Fruit fly (Drosophila melanogaster): ENCODE measurements around the gene CG13771.

Gene CG13771

dm6 chr2L:6663562-6664051, at the start of gene CG13771, which contains the start of the genes CG34310 and cup:
CG13771 (minus strand) TSS chr2L:6663612.
CG34310 (plus strand) TSS chr2L:6663664.
cup (plus strand) TSS chr2L:6663664.
- no peak for TF ChIP-seq psq (optimal IDR thresholded peaks at IDR 0.05)
- TF ChIP-seq pan (optimal IDR thresholded peaks at IDR 0.05), result no peak
- TF ChIP-seq usp (GFP tag; optimal IDR thresholded peaks at IDR 0.05), result no peak
- no peak for TF ChIP-seq CG8478 (optimal IDR thresholded peaks at IDR 0.05)
- TF ChIP-seq EcR (GFP tag; optimal IDR thresholded peaks at IDR 0.05), result no peak
- TF ChIP-seq Dll (optimal IDR thresholded peaks at IDR 0.05), result no peak

dm6 chr2L:6708997-6709662, 45.7 kb upstream of the CG13771 start, which contains the start of gene Tsp:
Tsp (minus strand) TSS chr2L:6709086.
- no peak for TF ChIP-seq EcR (GFP tag; optimal IDR thresholded peaks at IDR 0.05)
- TF ChIP-seq Dll (optimal IDR thresholded peaks at IDR 0.05), result peak; percentile 29
- TF ChIP-seq usp (GFP tag; optimal IDR thresholded peaks at IDR 0.05), result no peak

- TF ChIP-seq pan (optimal IDR thresholded peaks at IDR 0.05) (no peak), CG8478 (optimal IDR thresholded peaks at IDR 0.05) (no peak), psq (optimal IDR thresholded peaks at IDR 0.05) (no peak), usp (GFP tag; optimal IDR thresholded peaks at IDR 0.05) (no peak), EcR (GFP tag; optimal IDR thresholded peaks at IDR 0.05) (no peak), Dll (optimal IDR thresholded peaks at IDR 0.05) (no peak)
Observed at dm6 chr2L:6706368-6706919, 43.0 kb upstream of the CG13771 start.

- TF ChIP-seq EcR (GFP tag; optimal IDR thresholded peaks at IDR 0.05) (no peak), usp (GFP tag; optimal IDR thresholded peaks at IDR 0.05) (no peak), psq (optimal IDR thresholded peaks at IDR 0.05) (no peak), pan (optimal IDR thresholded peaks at IDR 0.05) (no peak), CG8478 (optimal IDR thresholded peaks at IDR 0.05) (no peak), Dll (optimal IDR thresholded peaks at IDR 0.05) (no peak)
Observed at dm6 chr2L:6705081-6705480, 41.7 kb upstream of the CG13771 start.

dm6 chr2L:6701409-6702199, 38.2 kb upstream of the CG13771 start:
- no peak for TF ChIP-seq psq (optimal IDR thresholded peaks at IDR 0.05)
- TF ChIP-seq CG8478 (optimal IDR thresholded peaks at IDR 0.05), result no peak
- no peak for TF ChIP-seq Dll (optimal IDR thresholded peaks at IDR 0.05)
- no peak for TF ChIP-seq pan (optimal IDR thresholded peaks at IDR 0.05)
- TF ChIP-seq usp (GFP tag; optimal IDR thresholded peaks at IDR 0.05), result no peak
- TF ChIP-seq EcR (GFP tag; optimal IDR thresholded peaks at IDR 0.05), result no peak

dm6 chr2L:6700742-6701141, 37.3 kb upstream of the CG13771 start:
- no peak for TF ChIP-seq CG8478 (optimal IDR thresholded peaks at IDR 0.05)
- no peak for TF ChIP-seq Dll (optimal IDR thresholded peaks at IDR 0.05)
- no peak for TF ChIP-seq psq (optimal IDR thresholded peaks at IDR 0.05)
- TF ChIP-seq EcR (GFP tag; optimal IDR thresholded peaks at IDR 0.05), result no peak
- TF ChIP-seq usp (GFP tag; optimal IDR thresholded peaks at IDR 0.05), result no peak
- TF ChIP-seq pan (optimal IDR thresholded peaks at IDR 0.05), result no peak

- TF ChIP-seq usp (GFP tag; optimal IDR thresholded peaks at IDR 0.05) (no peak), psq (optimal IDR thresholded peaks at IDR 0.05) (no peak), EcR (GFP tag; optimal IDR thresholded peaks at IDR 0.05) (no peak), pan (optimal IDR thresholded peaks at IDR 0.05) (no peak), CG8478 (optimal IDR thresholded peaks at IDR 0.05) (no peak), Dll (optimal IDR thresholded peaks at IDR 0.05) (no peak)
Observed at dm6 chr2L:6698387-6698786, 35.0 kb upstream of the CG13771 start.

- no peak for TF ChIP-seq Dll (optimal IDR thresholded peaks at IDR 0.05)
- TF ChIP-seq usp (GFP tag; optimal IDR thresholded peaks at IDR 0.05), result no peak
- TF ChIP-seq psq (optimal IDR thresholded peaks at IDR 0.05), result no peak
- TF ChIP-seq pan (optimal IDR thresholded peaks at IDR 0.05), result no peak
- no peak for TF ChIP-seq EcR (GFP tag; optimal IDR thresholded peaks at IDR 0.05)
- no peak for TF ChIP-seq CG8478 (optimal IDR thresholded peaks at IDR 0.05)
Observed at dm6 chr2L:6696229-6696628, 32.8 kb upstream of the CG13771 start.

- TF ChIP-seq EcR (GFP tag; optimal IDR thresholded peaks at IDR 0.05) (no peak), psq (optimal IDR thresholded peaks at IDR 0.05) (no peak), CG8478 (optimal IDR thresholded peaks at IDR 0.05) (no peak), pan (optimal IDR thresholded peaks at IDR 0.05) (no peak), usp (GFP tag; optimal IDR thresholded peaks at IDR 0.05) (no peak), Dll (optimal IDR thresholded peaks at IDR 0.05) (no peak)
Observed at dm6 chr2L:6693794-6694254, 30.4 kb upstream of the CG13771 start.

- TF ChIP-seq Dll (optimal IDR thresholded peaks at IDR 0.05) (no peak), EcR (GFP tag; optimal IDR thresholded peaks at IDR 0.05) (no peak), psq (optimal IDR thresholded peaks at IDR 0.05) (no peak), pan (optimal IDR thresholded peaks at IDR 0.05) (no peak), usp (GFP tag; optimal IDR thresholded peaks at IDR 0.05) (no peak), CG8478 (optimal IDR thresholded peaks at IDR 0.05) (no peak)
Observed at dm6 chr2L:6692048-6692447, 28.6 kb upstream of the CG13771 start.

- no peak for TF ChIP-seq psq (optimal IDR thresholded peaks at IDR 0.05)
- no peak for TF ChIP-seq CG8478 (optimal IDR thresholded peaks at IDR 0.05)
- TF ChIP-seq usp (GFP tag; optimal IDR thresholded peaks at IDR 0.05), result no peak
- no peak for TF ChIP-seq EcR (GFP tag; optimal IDR thresholded peaks at IDR 0.05)
Observed at dm6 chr2L:6686612-6687011, 23.2 kb upstream of the CG13771 start, which contains the start of gene CG11327. CG11327 (minus strand) TSS chr2L:6686712.

All from whole organism.